Worm (Caenorhabditis elegans): ENCODE results near the gene F08F3.6.

DNA sequence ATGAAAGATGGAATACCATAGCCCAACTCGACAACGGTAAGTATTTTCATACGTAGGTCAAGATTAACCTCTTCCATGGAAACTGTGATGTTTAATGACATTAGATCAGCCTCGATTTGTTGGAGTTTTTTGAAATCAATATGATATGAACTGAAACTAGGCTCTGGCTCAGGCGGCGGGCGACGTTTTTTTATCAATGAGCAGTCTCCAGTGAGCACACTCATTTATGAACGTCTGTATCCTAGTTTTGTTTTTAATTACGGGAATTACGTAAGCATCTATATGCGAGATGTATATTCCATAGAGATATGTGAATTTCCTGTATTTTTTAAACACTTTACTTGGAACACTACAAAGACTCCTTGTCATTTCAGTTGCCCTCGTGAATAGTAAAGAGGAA lies 43.0 kb upstream of the F08F3.6 start, which contains the start of gene srg-67:
- no peak for TF ChIP-seq dao-5 (tag; optimal IDR thresholded peaks at IDR 0.05)
- no peak for TF ChIP-seq him-1 (tag; optimal IDR thresholded peaks at IDR 0.05)
- TF ChIP-seq W03F9.2 (tag; optimal IDR thresholded peaks at IDR 0.05): no peak
